Worm (Caenorhabditis elegans) whole organism, late embryonic: ENCODE measurements around the gene srh-214.

Experiments
- F13H6.1 ChIP-seq: sonication (generic microtip); optimal IDR thresholded peaks from 2 replicates; lab custom pipeline; 2016; ENCODE audit warnings: missing genetic modification characterization, missing compliant biosample characterization
- K02D7.2 ChIP-seq: sonication (generic microtip); optimal IDR thresholded peaks from 2 replicates; lab custom pipeline; 2017; ENCODE audit warnings: mild to moderate bottlenecking, missing genetic modification characterization, missing compliant biosample characterization
- K09A11.1 ChIP-seq: sonication (generic microtip); optimal IDR thresholded peaks from 2 replicates; lab custom pipeline; 2017; ENCODE audit warnings: antibody characterized with exemption, mild to moderate bottlenecking, missing genetic modification characterization, missing compliant biosample characterization; ENCODE audit not compliant: insufficient read depth
- T23F11.4 ChIP-seq: fragments of 200-800 bp; sonication (Bioruptor generic); optimal IDR thresholded peaks from 2 replicates; lab custom pipeline; 2018; ENCODE audit warnings: mild to moderate bottlenecking, missing genetic modification characterization, missing compliant biosample characterization
- ahr-1 ChIP-seq: sonication (generic microtip); optimal IDR thresholded peaks from 2 replicates; lab custom pipeline; 2016; ENCODE audit warnings: missing genetic modification characterization, missing compliant biosample characterization
- ceh-14 ChIP-seq: sonication (generic microtip); optimal IDR thresholded peaks from 2 replicates; lab custom pipeline; 2016; ENCODE audit warnings: missing genotype, missing genetic modification characterization, missing compliant biosample characterization
- ceh-30 ChIP-seq: fragments of 150-350 bp; optimal IDR thresholded peaks from 2 replicates; lab custom pipeline; 2014; ENCODE audit warnings: missing biosample characterization, missing genetic modification characterization
- ceh-31 ChIP-seq: sonication (generic microtip); optimal IDR thresholded peaks from 2 replicates; lab custom pipeline; 2016; ENCODE audit warnings: missing genetic modification characterization, missing compliant biosample characterization
- ceh-34 ChIP-seq: sonication (generic microtip); optimal IDR thresholded peaks from 2 replicates; lab custom pipeline; 2016; ENCODE audit warnings: mild to moderate bottlenecking, missing genetic modification characterization, missing compliant biosample characterization
- ceh-45 ChIP-seq: fragments of 200-800 bp; sonication (Bioruptor generic); IDR thresholded peaks from 2 replicates; pipeline ENCODE4 v1.3.6; 2022; ENCODE audit warnings: missing genetic modification reagents, missing genetic modification characterization, missing compliant biosample characterization
- ceh-6 ChIP-seq: fragments of 200-800 bp; sonication (Bioruptor generic); optimal IDR thresholded peaks from 2 replicates; lab custom pipeline; 2018; ENCODE audit warnings: mild to moderate bottlenecking, missing genetic modification characterization, missing compliant biosample characterization
- ceh-9 ChIP-seq: sonication (generic microtip); optimal IDR thresholded peaks from 2 replicates; lab custom pipeline; 2016; ENCODE audit warnings: mild to moderate bottlenecking, missing genetic modification characterization, inconsistent platforms, missing compliant biosample characterization
- che-1 ChIP-seq: sonication (generic microtip); optimal IDR thresholded peaks from 2 replicates; lab custom pipeline; 2016; ENCODE audit warnings: mild to moderate bottlenecking, missing genetic modification characterization, missing compliant biosample characterization
- eyg-1 ChIP-seq: sonication (generic microtip); optimal IDR thresholded peaks from 2 replicates; lab custom pipeline; 2016; ENCODE audit warnings: missing genotype, missing genetic modification characterization, missing compliant biosample characterization
- fax-1 ChIP-seq: sonication (generic microtip); optimal IDR thresholded peaks from 2 replicates; lab custom pipeline; 2016; ENCODE audit warnings: missing genotype, missing genetic modification characterization, missing compliant biosample characterization
- gmeb-2 ChIP-seq: sonication (generic microtip); optimal IDR thresholded peaks from 2 replicates; lab custom pipeline; 2016; ENCODE audit warnings: missing genetic modification characterization, inconsistent platforms, missing compliant biosample characterization
- hlh-30 ChIP-seq: sonication (generic microtip); optimal IDR thresholded peaks from 2 replicates; lab custom pipeline; 2017; ENCODE audit warnings: antibody characterized with exemption, missing genetic modification characterization, missing compliant biosample characterization; ENCODE audit not compliant: insufficient read depth
- hlh-6 ChIP-seq: sonication (generic microtip); optimal IDR thresholded peaks from 2 replicates; lab custom pipeline; 2016; ENCODE audit warnings: missing genotype, missing genetic modification characterization, missing compliant biosample characterization
- hlh-8 ChIP-seq: sonication (generic microtip); optimal IDR thresholded peaks from 2 replicates; lab custom pipeline; 2016; ENCODE audit warnings: missing genotype, missing genetic modification characterization, missing compliant biosample characterization
- lin-11 ChIP-seq: fragments of 200-800 bp; sonication (Bioruptor generic); optimal IDR thresholded peaks from 2 replicates; lab custom pipeline; 2018; ENCODE audit warnings: mild to moderate bottlenecking, missing genetic modification characterization, missing compliant biosample characterization
- nfya-1 ChIP-seq: sonication (generic microtip); optimal IDR thresholded peaks from 2 replicates; lab custom pipeline; 2017; ENCODE audit warnings: missing genetic modification characterization, mild to moderate bottlenecking, missing compliant biosample characterization, antibody characterized with exemption, moderate library complexity
- odd-2 ChIP-seq: sonication (generic microtip); optimal IDR thresholded peaks from 2 replicates; lab custom pipeline; 2017; ENCODE audit warnings: antibody characterized with exemption, mild to moderate bottlenecking, missing genetic modification characterization, missing compliant biosample characterization
- pat-9 ChIP-seq: fragments of 200-800 bp; sonication (Bioruptor generic); optimal IDR thresholded peaks from 2 replicates; lab custom pipeline; 2018; ENCODE audit warnings: mild to moderate bottlenecking, missing genetic modification characterization, moderate library complexity, missing compliant biosample characterization
- pax-1 ChIP-seq: fragments of 150-350 bp; optimal IDR thresholded peaks from 2 replicates; lab custom pipeline; 2014; ENCODE audit warnings: missing biosample characterization, missing genetic modification characterization
- pha-4 ChIP-seq: fragments of 150-350 bp; optimal IDR thresholded peaks from 2 replicates; lab custom pipeline; 2018; ENCODE audit warnings: missing biosample characterization, missing genetic modification reagents, missing genetic modification characterization
- ref-2 ChIP-seq: sonication (generic microtip); optimal IDR thresholded peaks from 2 replicates; lab custom pipeline; 2016; ENCODE audit warnings: missing genetic modification characterization, missing compliant biosample characterization
- sdc-2 ChIP-seq: sonication (generic microtip); optimal IDR thresholded peaks from 2 replicates; lab custom pipeline; 2016; ENCODE audit warnings: missing genotype, missing genetic modification characterization, missing compliant biosample characterization
- sox-2 ChIP-seq: fragments of 200-800 bp; sonication (Bioruptor generic); IDR thresholded peaks from 2 replicates; pipeline ENCODE4 v1.3.6; 2022; ENCODE audit warnings: missing genetic modification reagents, missing genetic modification characterization, missing compliant biosample characterization
- sox-4 ChIP-seq: sonication (generic microtip); optimal IDR thresholded peaks from 2 replicates; lab custom pipeline; 2017; ENCODE audit warnings: mild to moderate bottlenecking, missing genetic modification characterization, inconsistent platforms, missing compliant biosample characterization
- unc-42 ChIP-seq: sonication (generic microtip); optimal IDR thresholded peaks from 2 replicates; lab custom pipeline; 2016; ENCODE audit warnings: missing genotype, missing genetic modification characterization, missing compliant biosample characterization
- unc-55 ChIP-seq: sonication (generic microtip); optimal IDR thresholded peaks from 2 replicates; lab custom pipeline; 2017; ENCODE audit warnings: missing biosample characterization, missing genetic modification reagents, missing genetic modification characterization
- zip-5 ChIP-seq: sonication (generic microtip); optimal IDR thresholded peaks from 2 replicates; lab custom pipeline; 2016; ENCODE audit warnings: missing genetic modification characterization, missing compliant biosample characterization
- ztf-16 ChIP-seq: sonication (generic microtip); optimal IDR thresholded peaks from 2 replicates; lab custom pipeline; 2017; ENCODE audit warnings: missing genetic modification characterization, missing compliant biosample characterization

Gene srh-214

DNA sequence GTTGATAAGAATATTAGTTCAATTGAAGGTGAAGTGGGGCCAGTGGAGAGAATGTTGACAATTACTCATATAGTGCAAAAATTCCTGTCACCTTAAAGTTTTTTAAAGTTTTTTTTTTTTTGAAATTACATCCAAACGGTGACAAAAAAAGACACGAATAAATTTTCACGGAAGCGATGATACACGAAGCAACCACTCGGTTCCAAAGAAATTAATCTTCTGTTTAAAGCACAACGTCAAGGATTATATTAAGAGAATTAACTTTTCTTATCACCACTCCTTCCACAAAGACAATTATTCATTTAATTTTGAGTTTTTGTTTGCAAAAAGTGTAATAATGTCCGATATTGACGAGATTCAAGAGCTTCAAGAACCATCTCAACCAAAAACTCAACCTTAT is 35.8 kb upstream of the srh-214 start, which contains the start of gene clec-28:
Gene clec-28 (plus strand): TSS at position 301 of the 400 bp plus-strand sequence.
- no peak for TF ChIP-seq fax-1
- no peak for TF ChIP-seq ahr-1
- TF ChIP-seq ceh-31 (tag; lab: Kevin White, UChicago) = no peak
- no peak for TF ChIP-seq ref-2
- TF ChIP-seq ceh-34 = no peak
- TF ChIP-seq pha-4 (tag; lab: Kevin White, UChicago) = no peak

DNA sequence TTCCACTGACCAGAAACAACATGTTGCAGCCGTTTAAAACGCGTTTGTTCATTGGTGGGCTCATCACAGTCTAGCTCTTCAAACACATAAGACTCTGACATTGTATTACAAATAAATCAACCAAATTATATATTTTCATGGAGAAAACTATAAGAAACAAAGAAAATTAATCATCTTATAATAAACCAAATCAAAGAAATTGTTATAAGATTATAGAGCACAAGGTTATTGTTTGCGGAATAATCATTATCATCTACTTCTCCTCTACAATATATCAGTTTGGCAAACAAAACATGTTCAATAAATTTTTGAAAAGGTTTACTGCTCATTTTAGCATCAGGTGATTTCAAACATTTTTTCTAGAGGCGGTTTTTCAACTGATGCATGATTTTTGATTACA is 32.2 kb upstream of the srh-214 start, which contains the start of the genes clec-32 and clec-24:
Gene clec-32 (minus strand): TSS at position 101 of the 400 bp plus-strand sequence.
Gene clec-24 (plus strand): TSS at position 294 of the 400 bp plus-strand sequence.
- TF ChIP-seq T23F11.4 (GFP tag; lab: Kevin White, UChicago) (no peak), K02D7.2 (tag; lab: Kevin White, UChicago) (no peak), eyg-1 (tag; lab: Kevin White, UChicago) (no peak), unc-55 (no peak), zip-5 (tag; lab: Kevin White, UChicago) (no peak), odd-2 (tag; lab: Kevin White, UChicago) (no peak)

DNA sequence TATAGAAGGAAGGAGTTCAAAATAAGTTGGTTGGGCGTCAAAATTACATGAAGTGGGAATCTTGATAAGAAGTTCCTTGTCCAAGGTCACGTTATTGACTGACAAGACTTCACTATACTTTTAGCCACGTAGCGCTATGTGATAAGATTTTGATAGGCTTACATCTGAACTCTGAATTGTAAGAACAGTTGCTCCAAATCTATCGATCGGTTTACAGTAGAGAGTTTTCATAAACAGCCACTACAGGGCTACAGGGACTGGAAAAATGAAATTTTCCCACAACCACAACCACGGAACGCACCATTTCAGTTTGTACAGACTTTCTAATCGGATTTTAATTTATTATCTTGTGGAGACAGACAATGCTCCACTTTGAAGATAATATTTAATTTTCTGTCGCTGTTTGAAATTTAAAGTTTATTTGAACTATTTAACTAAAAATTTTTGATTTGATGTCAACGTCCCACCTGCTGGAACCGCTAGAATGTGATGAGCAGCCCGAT is 28.5 kb upstream of the srh-214 start, which contains the start of the genes clec-31 and clec-22:
Gene clec-31 (minus strand): TSS at position 101 of the 503 bp plus-strand sequence.
Gene clec-22 (plus strand): TSS at position 453 of the 503 bp plus-strand sequence.
- no peak for TF ChIP-seq sox-2
- TF ChIP-seq ceh-14 = no peak
- TF ChIP-seq hlh-8 (tag; lab: Kevin White, UChicago) = no peak
- TF ChIP-seq ceh-30 (tag; lab: Kevin White, UChicago) = no peak
- no peak for TF ChIP-seq ceh-45 (GFP tag; lab: Robert Waterston, UW)

DNA sequence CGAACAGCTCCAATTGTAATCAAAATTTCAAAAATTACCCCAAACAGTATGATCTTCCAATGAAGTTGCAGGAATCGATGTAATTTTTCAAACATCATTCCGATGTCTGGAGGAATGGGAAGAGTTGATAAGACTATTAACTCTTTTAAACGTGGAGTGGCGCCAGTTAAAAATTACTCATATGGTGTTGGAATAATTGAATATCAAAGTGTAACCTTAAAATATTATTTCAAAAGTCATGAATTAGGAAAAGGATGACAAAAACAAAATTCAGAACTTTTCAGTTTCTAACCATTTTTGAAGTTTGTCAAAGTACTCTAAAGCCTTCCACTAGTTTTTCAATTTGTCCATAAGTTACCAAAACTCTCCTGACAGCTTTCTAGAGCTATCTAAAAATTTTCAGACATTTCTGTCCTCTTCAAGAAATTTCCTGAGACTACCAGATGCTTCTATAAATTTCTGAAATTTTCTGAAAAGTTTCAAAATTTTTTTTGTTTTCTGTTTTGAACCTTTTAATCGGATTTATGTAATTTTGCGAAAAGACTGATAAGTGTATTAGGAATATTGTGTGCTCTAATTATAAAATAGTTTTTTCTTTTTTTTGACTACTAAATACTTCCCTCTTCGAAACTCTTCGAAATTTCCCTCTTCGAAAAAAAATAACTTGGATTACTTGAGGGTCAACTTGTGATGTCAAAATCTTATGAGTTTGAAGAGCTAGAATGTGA is 24.6 kb upstream of the srh-214 start, which contains the start of the genes clec-35 and clec-27:
Gene clec-35 (minus strand): TSS at position 101 of the 728 bp plus-strand sequence.
Gene clec-27 (plus strand): TSS at position 678 of the 728 bp plus-strand sequence.
- TF ChIP-seq ceh-6 (GFP tag; lab: Kevin White, UChicago) (no peak), ztf-16 (tag; lab: Kevin White, UChicago) (no peak), hlh-8 (tag; lab: Kevin White, UChicago) (no peak), K09A11.1 (tag; lab: Kevin White, UChicago) (no peak), nfya-1 (tag; lab: Kevin White, UChicago) (no peak), unc-55 (no peak), hlh-30 (tag; lab: Kevin White, UChicago) (no peak), gmeb-2 (no peak), hlh-6 (tag; lab: Kevin White, UChicago) (no peak), unc-42 (tag; lab: Kevin White, UChicago) (no peak), pax-1 (no peak), ceh-30 (tag; lab: Kevin White, UChicago) (no peak)

DNA sequence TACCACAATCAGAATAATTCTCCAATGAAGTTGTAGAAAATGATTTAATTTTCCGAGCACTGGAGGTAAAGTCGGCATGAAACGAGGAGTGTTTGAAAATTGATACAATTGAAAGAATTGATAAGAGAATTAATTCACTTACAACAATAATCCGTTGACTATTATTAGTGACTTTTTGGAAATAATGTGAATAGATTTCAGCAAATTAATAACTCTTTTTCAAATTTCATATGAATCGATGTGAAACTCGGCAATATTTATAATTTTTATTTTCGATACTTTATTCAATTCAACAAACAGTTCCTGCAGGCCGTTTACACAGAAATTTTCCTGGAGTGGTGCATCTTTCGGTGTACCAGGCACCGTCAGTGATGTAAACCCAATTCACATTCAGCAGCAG is 22.4 kb upstream of the srh-214 start, which contains the start of gene clec-37:
Gene clec-37 (minus strand): TSS at position 101 of the 400 bp plus-strand sequence.
- TF ChIP-seq ceh-9 (tag; lab: Kevin White, UChicago) = no peak
- TF ChIP-seq che-1 (tag; lab: Kevin White, UChicago) = no peak
- TF ChIP-seq sox-4 (tag; lab: Kevin White, UChicago) = no peak
- no peak for TF ChIP-seq K09A11.1 (tag; lab: Kevin White, UChicago)
- no peak for TF ChIP-seq ceh-45 (GFP tag; lab: Robert Waterston, UW)
- TF ChIP-seq ceh-6 (GFP tag; lab: Kevin White, UChicago) = no peak
- TF ChIP-seq F13H6.1 (tag; lab: Kevin White, UChicago) = no peak
- TF ChIP-seq eyg-1 (tag; lab: Kevin White, UChicago) = no peak
- TF ChIP-seq ceh-31 (tag; lab: Kevin White, UChicago) = no peak
- no peak for TF ChIP-seq T23F11.4 (GFP tag; lab: Kevin White, UChicago)
- no peak for TF ChIP-seq sdc-2 (tag; lab: Kevin White, UChicago)
- no peak for TF ChIP-seq ceh-14
- TF ChIP-seq pat-9 = no peak
- no peak for TF ChIP-seq lin-11 (tag; lab: Kevin White, UChicago)
- TF ChIP-seq nfya-1 (tag; lab: Kevin White, UChicago) = no peak
- TF ChIP-seq, all 69 proteins: peak for 0
